Worm (Caenorhabditis elegans): ENCODE measurements around the gene pqn-84.
A peak's percentile ranks its signal among the peaks of the same experiment; 100 is the strongest.

pqn-84 gene

DNA sequence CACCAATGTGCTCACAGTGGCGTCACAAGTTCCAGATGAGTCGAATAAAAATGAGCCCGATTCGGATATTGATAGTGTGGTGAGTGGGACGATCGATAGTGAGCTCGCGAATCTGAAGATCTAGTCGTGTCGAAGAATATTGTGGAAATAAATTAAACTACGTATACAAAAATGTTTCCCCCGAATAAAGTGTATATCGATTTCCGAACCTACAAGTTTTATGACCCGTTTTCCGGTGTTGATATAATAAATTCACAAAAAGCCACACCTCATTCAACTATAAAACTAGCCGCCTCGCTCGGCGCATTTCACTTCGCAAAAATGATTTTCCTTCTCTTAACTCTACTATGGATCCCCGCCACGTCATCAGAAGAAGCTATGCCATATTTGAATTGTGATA is at the start of gene pqn-84:
Gene pqn-84, plus strand, starts transcription at position 301 of the 400 bp plus-strand sequence.
- TF ChIP-seq dve-1 (tag; optimal IDR thresholded peaks at IDR 0.05), result no peak
- no peak for TF ChIP-seq rnt-1 (tag; optimal IDR thresholded peaks at IDR 0.05)
- TF ChIP-seq ama-1 (optimal IDR thresholded peaks at IDR 0.05), result no peak
- no peak for TF ChIP-seq ceh-24 (tag; optimal IDR thresholded peaks at IDR 0.05)
- TF ChIP-seq pha-2 (tag; optimal IDR thresholded peaks at IDR 0.05), result no peak

ce11 chrIII:11651430-11651829 is 48.6 kb upstream of the pqn-84 start:
- TF ChIP-seq hlh-15 (tag; optimal IDR thresholded peaks at IDR 0.05) (no peak), ceh-45 (GFP tag; IDR thresholded peaks at IDR 0.05) (no peak), ttx-3 (tag; optimal IDR thresholded peaks at IDR 0.05) (no peak), ceh-22 (tag; optimal IDR thresholded peaks at IDR 0.05) (no peak), ceh-2 (tag; optimal IDR thresholded peaks at IDR 0.05) (no peak), unc-86 (tag; optimal IDR thresholded peaks at IDR 0.05) (no peak), sdc-2 (tag; optimal IDR thresholded peaks at IDR 0.05) (no peak), ceh-9 (tag; optimal IDR thresholded peaks at IDR 0.05) (no peak), ztf-16 (tag; optimal IDR thresholded peaks at IDR 0.05) (no peak), K02D7.2 (tag; optimal IDR thresholded peaks at IDR 0.05) (no peak), pros-1 (tag; optimal IDR thresholded peaks at IDR 0.05) (no peak), hlh-13 (GFP tag; optimal IDR thresholded peaks at IDR 0.05) (no peak), pqm-1 (tag; optimal IDR thresholded peaks at IDR 0.05) (no peak), hlh-8 (tag; optimal IDR thresholded peaks at IDR 0.05) (no peak), unc-3 (GFP tag; conservative IDR thresholded peaks at IDR 0.05) (no peak), unc-3 (tag; optimal IDR thresholded peaks at IDR 0.05) (no peak), madf-2 (tag; optimal IDR thresholded peaks at IDR 0.05) (no peak), dve-1 (tag; optimal IDR thresholded peaks at IDR 0.05) (no peak), pag-3 (tag; optimal IDR thresholded peaks at IDR 0.05; ENCODE audit: borderline replicate concordance) (no peak)

DNA sequence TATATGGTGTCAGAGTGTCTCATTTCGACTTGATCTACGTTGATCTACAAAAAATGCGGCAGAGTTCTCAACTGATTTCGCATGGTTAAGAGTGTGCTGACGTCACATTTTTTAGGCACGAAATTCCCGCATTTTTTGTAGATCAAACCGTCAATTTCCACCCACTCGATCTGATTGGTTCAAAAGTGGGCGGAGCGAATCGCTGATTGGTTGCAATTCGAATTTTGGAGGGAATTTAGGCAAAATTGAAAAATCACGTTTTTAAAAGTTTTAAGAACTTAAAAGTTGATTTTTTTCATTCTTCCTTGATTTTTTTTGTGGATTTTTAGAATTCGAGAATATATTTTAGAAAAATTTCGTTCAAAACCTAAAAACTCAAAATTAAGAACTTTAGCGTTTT is 43.7 kb upstream of the pqn-84 start:
- TF ChIP-seq nfya-1 (tag; optimal IDR thresholded peaks at IDR 0.05), result peak; percentile 63
- TF ChIP-seq gmeb-2 (tag; optimal IDR thresholded peaks at IDR 0.05), result no peak

- TF ChIP-seq unc-55 (GFP tag; optimal IDR thresholded peaks at IDR 0.05) (peak; percentile 47), nfya-1 (tag; optimal IDR thresholded peaks at IDR 0.05) (peak; percentile 47), sdc-2 (tag; optimal IDR thresholded peaks at IDR 0.05) (no peak), K09A11.1 (tag; optimal IDR thresholded peaks at IDR 0.05; ENCODE audit: insufficient read depth) (no peak), hlh-30 (tag; optimal IDR thresholded peaks at IDR 0.05; ENCODE audit: insufficient read depth) (peak; percentile 84), tbx-7 (tag; optimal IDR thresholded peaks at IDR 0.05) (no peak), sox-4 (tag; optimal IDR thresholded peaks at IDR 0.05) (no peak), tbx-2 (tag; optimal IDR thresholded peaks at IDR 0.05) (peak; percentile 23)
These were observed 42.8 kb upstream of the pqn-84 start, which contains the start of gene crh-1 for ce11 chrIII:11657185-11657817. Gene crh-1, plus strand, starts transcription at chrIII:11657767.

DNA sequence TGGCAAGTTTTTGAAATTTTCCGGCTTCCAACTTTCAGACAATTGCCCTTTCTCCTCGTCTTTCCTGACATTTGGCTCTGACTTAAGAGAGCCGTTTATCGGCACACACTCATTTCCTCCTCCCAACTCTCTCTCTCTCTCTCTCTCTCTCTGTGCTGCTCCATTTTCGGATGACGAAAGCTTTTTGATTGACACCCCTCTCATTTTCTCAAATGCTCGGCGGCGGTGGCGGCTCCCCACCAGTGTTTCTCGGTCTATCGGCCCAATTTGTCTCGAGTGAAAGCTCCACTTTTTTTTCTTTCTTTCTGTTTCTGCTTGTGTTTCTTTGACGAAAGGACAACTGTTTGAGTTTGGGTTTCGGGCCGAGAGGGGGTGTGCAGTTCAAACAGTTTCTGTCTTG is 40.3 kb upstream of the pqn-84 start:
- no peak for TF ChIP-seq odd-2 (tag; optimal IDR thresholded peaks at IDR 0.05)
- TF ChIP-seq ceh-9 (tag; optimal IDR thresholded peaks at IDR 0.05), result no peak
- TF ChIP-seq unc-55 (GFP tag; optimal IDR thresholded peaks at IDR 0.05), result peak; percentile 58
- TF ChIP-seq ceh-18 (tag; optimal IDR thresholded peaks at IDR 0.05), result no peak

ce11 chrIII:11660736-11661135 is 39.3 kb upstream of the pqn-84 start:
- no peak for TF ChIP-seq ceh-34 (tag; optimal IDR thresholded peaks at IDR 0.05)
- no peak for TF ChIP-seq hlh-6 (tag; optimal IDR thresholded peaks at IDR 0.05)
- no peak for TF ChIP-seq pros-1 (tag; optimal IDR thresholded peaks at IDR 0.05)
- no peak for TF ChIP-seq ztf-16 (tag; optimal IDR thresholded peaks at IDR 0.05)
- TF ChIP-seq odd-2 (tag; optimal IDR thresholded peaks at IDR 0.05), result no peak
- TF ChIP-seq ahr-1 (tag; optimal IDR thresholded peaks at IDR 0.05), result no peak
- TF ChIP-seq nhr-11 (tag; optimal IDR thresholded peaks at IDR 0.05), result no peak
- no peak for TF ChIP-seq pha-4 (tag; optimal IDR thresholded peaks at IDR 0.05)

Data from whole organism, late embryonic.